Worm (Caenorhabditis elegans) whole organism, L3 larva: ENCODE data around the gene srv-25.
A peak's percentile ranks its signal among the peaks of the same experiment; 100 is the strongest.

ENCODE experiments used
- R02D3.7 ChIP-seq: fragments of 150-350 bp; optimal IDR thresholded peaks from 2 replicates; lab custom pipeline; 2014; ENCODE audit warnings: missing biosample characterization, missing genetic modification characterization
- ZK546.5 ChIP-seq: sonication (generic microtip); optimal IDR thresholded peaks from 2 replicates; lab custom pipeline; 2017; ENCODE audit warnings: missing biosample characterization, missing genetic modification characterization
- aly-2 ChIP-seq: fragments of 150-350 bp; optimal IDR thresholded peaks from 2 replicates; lab custom pipeline; 2014; ENCODE audit warnings: missing biosample characterization, missing genetic modification characterization
- ama-1 ChIP-seq: fragments of 150-350 bp; optimal IDR thresholded peaks from 2 replicates; lab custom pipeline; 2018
- ceh-16 ChIP-seq: sonication (generic microtip); optimal IDR thresholded peaks from 2 replicates; lab custom pipeline; 2017; ENCODE audit warnings: missing biosample characterization, missing genetic modification characterization
- ceh-28 ChIP-seq: fragments of 150-350 bp; optimal IDR thresholded peaks from 2 replicates; lab custom pipeline; 2014; ENCODE audit warnings: missing biosample characterization, missing genetic modification reagents, missing genetic modification characterization
- ceh-82 ChIP-seq: fragments of 150-350 bp; optimal IDR thresholded peaks from 2 replicates; lab custom pipeline; 2014; ENCODE audit warnings: missing biosample characterization, missing genetic modification characterization
- ceh-9 ChIP-seq: sonication (generic microtip); optimal IDR thresholded peaks from 2 replicates; lab custom pipeline; 2018; ENCODE audit warnings: missing biosample characterization, missing genetic modification characterization
- daf-12 ChIP-seq: fragments of 150-350 bp; optimal IDR thresholded peaks from 2 replicates; lab custom pipeline; 2014; ENCODE audit warnings: missing biosample characterization, missing genetic modification reagents, missing genetic modification characterization
- egl-27 ChIP-seq: sonication (generic microtip); optimal IDR thresholded peaks from 4 replicates; lab custom pipeline; 2017; ENCODE audit warnings: missing biosample characterization, missing genetic modification reagents, missing genetic modification characterization
- egl-5 ChIP-seq: fragments of 150-350 bp; optimal IDR thresholded peaks from 2 replicates; lab custom pipeline; 2017; ENCODE audit warnings: missing biosample characterization, missing genetic modification reagents, missing genetic modification characterization, inconsistent platforms
- elt-1 ChIP-seq: fragments of 150-350 bp; optimal IDR thresholded peaks from 2 replicates; lab custom pipeline; 2014; ENCODE audit warnings: missing biosample characterization, missing genetic modification characterization
- elt-2 ChIP-seq: sonication (generic microtip); optimal IDR thresholded peaks from 2 replicates; lab custom pipeline; 2016; ENCODE audit warnings: missing genetic modification reagents, mild to moderate bottlenecking, missing genetic modification characterization, missing compliant biosample characterization
- elt-3 ChIP-seq, 3 experiments: fragments of 150-350 bp in 1 of 3; sonication (generic microtip) in 2 of 3; optimal IDR thresholded peaks; 2 replicates in 2 of 3; 4 replicates in 1 of 3; lab custom pipeline; 2014 to 2017; ENCODE audit warnings: missing biosample characterization in 3 of 3, missing genetic modification characterization in 3 of 3
- eor-1 ChIP-seq, 2 experiments: fragments of 150-350 bp; optimal IDR thresholded peaks; 2 replicates each; lab custom pipeline; 2014 to 2018; ENCODE audit warnings: missing biosample characterization in 2 of 2, missing genetic modification characterization in 2 of 2
- fkh-10 ChIP-seq: sonication (generic microtip); optimal IDR thresholded peaks from 2 replicates; lab custom pipeline; 2017; ENCODE audit warnings: missing biosample characterization, missing genetic modification reagents, missing genetic modification characterization
- fkh-2 ChIP-seq: fragments of 150-350 bp; optimal IDR thresholded peaks from 2 replicates; lab custom pipeline; 2014; ENCODE audit warnings: missing biosample characterization, missing genetic modification reagents, missing genetic modification characterization
- fos-1 ChIP-seq: fragments of 150-350 bp; optimal IDR thresholded peaks from 2 replicates; lab custom pipeline; 2014; ENCODE audit warnings: missing biosample characterization, missing genetic modification characterization
- hmg-11 ChIP-seq: sonication (generic microtip); optimal IDR thresholded peaks from 2 replicates; lab custom pipeline; 2016; ENCODE audit warnings: missing genetic modification characterization, missing compliant biosample characterization
- jun-1 ChIP-seq: fragments of 150-350 bp; optimal IDR thresholded peaks from 2 replicates; lab custom pipeline; 2014; ENCODE audit warnings: missing biosample characterization, missing genetic modification reagents, missing genetic modification characterization
- lin-15B ChIP-seq: fragments of 150-350 bp; optimal IDR thresholded peaks from 2 replicates; lab custom pipeline; 2014; ENCODE audit warnings: missing biosample characterization, missing genetic modification characterization
- lin-39 ChIP-seq: fragments of 150-350 bp; optimal IDR thresholded peaks from 2 replicates; lab custom pipeline; 2018; ENCODE audit warnings: missing biosample characterization, missing genetic modification reagents, missing genetic modification characterization
- lsy-12 ChIP-seq: sonication (generic microtip); optimal IDR thresholded peaks from 2 replicates; lab custom pipeline; 2016; ENCODE audit warnings: mild to moderate bottlenecking, missing genetic modification characterization, missing compliant biosample characterization
- mdl-1 ChIP-seq: fragments of 150-350 bp; optimal IDR thresholded peaks from 2 replicates; lab custom pipeline; 2014; ENCODE audit warnings: missing biosample characterization, missing genetic modification characterization
- mml-1 ChIP-seq: fragments of 150-350 bp; sonication (generic microtip); optimal IDR thresholded peaks from 3 replicates; lab custom pipeline; 2014; ENCODE audit warnings: missing biosample characterization, missing genetic modification characterization
- nfya-1 ChIP-seq: sonication (generic microtip); optimal IDR thresholded peaks from 2 replicates; lab custom pipeline; 2017; ENCODE audit warnings: missing genetic modification characterization, mild to moderate bottlenecking, missing compliant biosample characterization, antibody characterized with exemption, moderate library complexity; ENCODE audit not compliant: insufficient read depth
- nhr-11 ChIP-seq: fragments of 150-350 bp; optimal IDR thresholded peaks from 2 replicates; lab custom pipeline; 2014; ENCODE audit warnings: missing biosample characterization, missing genetic modification characterization
- nhr-12 ChIP-seq: fragments of 150-350 bp; optimal IDR thresholded peaks from 2 replicates; lab custom pipeline; 2014; ENCODE audit warnings: missing biosample characterization, missing genetic modification characterization
- nhr-23 ChIP-seq: fragments of 150-350 bp; optimal IDR thresholded peaks from 2 replicates; lab custom pipeline; 2014; ENCODE audit warnings: missing biosample characterization, missing genetic modification reagents, missing genetic modification characterization
- nhr-237 ChIP-seq: fragments of 150-350 bp; optimal IDR thresholded peaks from 2 replicates; lab custom pipeline; 2014; ENCODE audit warnings: missing biosample characterization, missing genetic modification characterization
- nhr-25 ChIP-seq: sonication (generic microtip); optimal IDR thresholded peaks from 2 replicates; lab custom pipeline; 2017; ENCODE audit warnings: missing biosample characterization, missing genetic modification characterization
- nhr-28 ChIP-seq: fragments of 150-350 bp; optimal IDR thresholded peaks from 2 replicates; lab custom pipeline; 2014; ENCODE audit warnings: missing biosample characterization, missing genetic modification characterization
- nhr-43 ChIP-seq: sonication (generic microtip); optimal IDR thresholded peaks from 2 replicates; lab custom pipeline; 2016; ENCODE audit warnings: mild to moderate bottlenecking, missing genetic modification characterization, missing compliant biosample characterization; ENCODE audit not compliant: poor library complexity, severe bottlenecking
- nhr-76 ChIP-seq: fragments of 150-350 bp; sonication (generic microtip); optimal IDR thresholded peaks from 5 replicates; lab custom pipeline; 2014; ENCODE audit warnings: missing biosample characterization, missing genetic modification characterization
- nhr-77 ChIP-seq: fragments of 150-350 bp; optimal IDR thresholded peaks from 2 replicates; lab custom pipeline; 2014; ENCODE audit warnings: missing biosample characterization, missing genetic modification characterization
- pha-4 ChIP-seq: fragments of 150-350 bp; optimal IDR thresholded peaks from 2 replicates; lab custom pipeline; 2014; ENCODE audit warnings: missing biosample characterization, missing genetic modification reagents, missing genetic modification characterization
- pqm-1 ChIP-seq: fragments of 150-350 bp; optimal IDR thresholded peaks from 2 replicates; lab custom pipeline; 2017; ENCODE audit warnings: missing biosample characterization, missing genetic modification characterization, inconsistent platforms
- sea-2 ChIP-seq: fragments of 150-350 bp; sonication (generic microtip); optimal IDR thresholded peaks from 4 replicates; lab custom pipeline; 2014; ENCODE audit warnings: missing biosample characterization, missing genetic modification reagents, missing genetic modification characterization
- skn-1 ChIP-seq: fragments of 150-350 bp; optimal IDR thresholded peaks from 2 replicates; lab custom pipeline; 2014; ENCODE audit warnings: missing biosample characterization, missing genetic modification characterization
- snpc-4 ChIP-seq: fragments of 150-350 bp; optimal IDR thresholded peaks from 2 replicates; lab custom pipeline; 2014; ENCODE audit warnings: missing biosample characterization, missing genetic modification characterization
- tbx-2 ChIP-seq: sonication (generic microtip); optimal IDR thresholded peaks from 2 replicates; lab custom pipeline; 2016; ENCODE audit warnings: mild to moderate bottlenecking, missing genetic modification characterization, missing compliant biosample characterization
- unc-39 ChIP-seq: sonication (generic microtip); optimal IDR thresholded peaks from 4 replicates; lab custom pipeline; 2017; ENCODE audit warnings: missing biosample characterization, missing genetic modification characterization
- unc-62 ChIP-seq: fragments of 150-350 bp; sonication (generic microtip); optimal IDR thresholded peaks from 4 replicates; lab custom pipeline; 2014; ENCODE audit warnings: missing biosample characterization, missing genetic modification reagents, missing genetic modification characterization
- zag-1 ChIP-seq: fragments of 150-350 bp; optimal IDR thresholded peaks from 2 replicates; lab custom pipeline; 2014; ENCODE audit warnings: missing biosample characterization, missing genetic modification characterization
- ztf-11 ChIP-seq: fragments of 150-350 bp; optimal IDR thresholded peaks from 2 replicates; lab custom pipeline; 2014; ENCODE audit warnings: missing biosample characterization, missing genetic modification characterization
- ztf-4 ChIP-seq: fragments of 150-350 bp; optimal IDR thresholded peaks from 2 replicates; lab custom pipeline; 2014; ENCODE audit warnings: missing biosample characterization, missing genetic modification characterization

srv-25 gene

DNA sequence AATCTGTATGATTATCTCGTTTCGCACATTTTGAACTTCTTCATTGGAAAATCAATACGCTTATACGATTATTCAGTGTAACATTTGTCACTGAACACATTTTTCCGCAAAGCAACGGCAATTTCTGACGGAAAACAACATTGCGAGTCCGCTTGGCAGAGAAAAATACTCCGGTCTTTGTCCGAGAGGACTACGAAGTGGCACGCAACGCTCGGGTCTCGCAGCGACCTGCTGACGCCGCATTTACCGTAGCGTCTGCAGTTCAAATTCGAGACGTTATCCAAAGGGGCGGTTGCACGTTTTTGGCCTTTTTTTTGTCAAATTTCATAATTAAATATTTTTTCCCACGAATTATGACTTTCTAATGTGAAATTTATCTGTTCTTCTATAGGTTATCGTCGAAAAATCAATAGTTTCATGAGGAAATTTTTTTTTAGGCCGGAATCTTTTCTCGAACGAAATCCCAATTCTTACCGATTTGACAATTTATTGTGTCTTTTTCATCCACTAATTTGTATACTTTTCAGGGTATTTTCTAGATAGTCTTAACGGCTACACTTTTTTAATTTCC is 20.2 kb upstream of the srv-25 start, which contains the start of gene sqd-1:
sqd-1 (plus strand) TSS at position 521 of the 571 bp plus-strand sequence.
- peak; percentile 96 for TF ChIP-seq R02D3.7
- peak; percentile 86 for TF ChIP-seq snpc-4 (tag; lab: Kevin White, UChicago)
- peak; percentile 15 for TF ChIP-seq mdl-1 (tag; lab: Kevin White, UChicago)
- peak; percentile 73 for TF ChIP-seq skn-1
- no peak for TF ChIP-seq sea-2
- TF ChIP-seq jun-1 = peak; percentile 92
- TF ChIP-seq nhr-11 (tag; lab: Kevin White, UChicago) = peak; percentile 78
- TF ChIP-seq pha-4 = peak; percentile 98
- TF ChIP-seq ceh-28 = peak; percentile 84
- TF ChIP-seq fkh-2 = no peak
- peak; percentile 76 for TF ChIP-seq ztf-4 (tag; lab: Kevin White, UChicago)
- TF ChIP-seq hmg-11 (tag; lab: Kevin White, UChicago) = peak; percentile 92
- peak; percentile 78 for TF ChIP-seq egl-27 (tag; lab: Kevin White, UChicago)
- TF ChIP-seq nhr-23 (tag; lab: Kevin White, UChicago) = peak; percentile 98
- TF ChIP-seq mml-1 (tag; lab: Kevin White, UChicago) = no peak
- no peak for TF ChIP-seq ztf-11 (tag; lab: Kevin White, UChicago)
- TF ChIP-seq ceh-16 (tag; lab: Kevin White, UChicago) = no peak
- TF ChIP-seq nfya-1 (tag; lab: Kevin White, UChicago) = peak; percentile 98
- peak; percentile 37 for TF ChIP-seq nhr-77
- no peak for TF ChIP-seq unc-39 (tag; lab: Kevin White, UChicago)
- TF ChIP-seq nhr-237 = no peak
- peak; percentile 96 for TF ChIP-seq egl-5 (tag; lab: Kevin White, UChicago)
- TF ChIP-seq lin-39 = peak; percentile 99
- TF ChIP-seq zag-1 (tag; lab: Kevin White, UChicago) = peak; percentile 57
- peak; percentile 1 for TF ChIP-seq nhr-76 (tag; lab: Kevin White, UChicago)
- peak; percentile 90 for TF ChIP-seq tbx-2 (tag; lab: Kevin White, UChicago)
- peak in 1 of 3 experiments; percentile 89 for TF ChIP-seq elt-3 (tag; optimal IDR thresholded peaks at IDR 0.05; lab: Kevin White, UChicago)
- TF ChIP-seq ZK546.5 = peak; percentile 100
- TF ChIP-seq nhr-25 (tag; lab: Kevin White, UChicago) = peak; percentile 98
- TF ChIP-seq lin-15B (tag; lab: Kevin White, UChicago) = peak; percentile 97
- peak; percentile 83 for TF ChIP-seq pqm-1 (tag; lab: Kevin White, UChicago)
- TF ChIP-seq ceh-82 = peak; percentile 83
- no peak for TF ChIP-seq ceh-9
- TF ChIP-seq eor-1 (tag; optimal IDR thresholded peaks at IDR 0.05; lab: Kevin White, UChicago) = no peak
- TF ChIP-seq daf-12 (tag; lab: Kevin White, UChicago) = no peak
- peak; percentile 55 for TF ChIP-seq elt-1 (tag; lab: Kevin White, UChicago)
- peak; percentile 59 for TF ChIP-seq unc-62 (GFP tag; lab: Kevin White, UChicago)
- no peak for TF ChIP-seq fos-1 (tag; lab: Kevin White, UChicago)
- peak; percentile 79 for TF ChIP-seq elt-2
- TF ChIP-seq nhr-43 = peak; percentile 96
- TF ChIP-seq nhr-12 (tag; lab: Kevin White, UChicago) = no peak
- peak; percentile 98 for TF ChIP-seq lsy-12
- TF ChIP-seq nhr-28 (tag; lab: Kevin White, UChicago) = no peak
- peak; percentile 39 for TF ChIP-seq ama-1 (lab: Kevin White, UChicago)
- peak; percentile 79 for TF ChIP-seq fkh-10 (GFP tag; lab: Kevin White, UChicago)
- TF ChIP-seq, all 47 proteins: peak for 32

DNA sequence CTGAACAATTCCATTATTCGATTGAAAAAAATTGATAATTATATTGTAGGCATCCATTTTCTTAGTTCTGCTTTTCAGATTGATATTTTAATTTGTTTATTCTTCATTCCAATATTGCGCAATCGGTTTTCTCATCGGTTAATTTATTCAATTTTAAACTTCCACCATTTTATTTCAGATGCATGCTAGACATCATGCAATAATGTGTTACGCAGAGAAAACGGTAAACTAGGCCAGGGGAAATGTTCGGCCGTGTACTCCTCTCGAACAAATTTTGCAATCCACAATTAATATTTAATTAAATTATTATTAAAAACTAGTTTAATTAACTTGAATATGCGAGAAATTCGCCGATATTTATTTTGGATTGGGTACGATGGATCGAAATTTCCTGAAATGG is 18.1 kb upstream of the srv-25 start, which contains the start of gene Y73B6BL.29:
Y73B6BL.29 (plus strand) TSS at position 263 of the 400 bp plus-strand sequence.
- TF ChIP-seq nhr-11 (tag; lab: Kevin White, UChicago) (no peak), egl-5 (tag; lab: Kevin White, UChicago) (peak; percentile 21), nhr-23 (tag; lab: Kevin White, UChicago) (peak; percentile 95), nhr-28 (tag; lab: Kevin White, UChicago) (no peak), hmg-11 (tag; lab: Kevin White, UChicago) (peak; percentile 51), nfya-1 (tag; lab: Kevin White, UChicago) (peak; percentile 89), ZK546.5 (peak; percentile 63), lin-15B (tag; lab: Kevin White, UChicago) (peak; percentile 87), nhr-25 (tag; lab: Kevin White, UChicago) (peak; percentile 72), pqm-1 (tag; lab: Kevin White, UChicago) (peak; percentile 15), lsy-12 (peak; percentile 84), fkh-10 (GFP tag; lab: Kevin White, UChicago) (peak; percentile 87), R02D3.7 (peak; percentile 88), ceh-82 (peak; percentile 32), eor-1 (tag; optimal IDR thresholded peaks at IDR 0.05; lab: Kevin White, UChicago) (peak in 1 of 2 experiments; percentile 55), aly-2 (no peak), snpc-4 (tag; lab: Kevin White, UChicago) (peak; percentile 90), mml-1 (tag; lab: Kevin White, UChicago) (no peak), pha-4 (peak; percentile 93), nhr-43 (peak; percentile 95), mdl-1 (tag; lab: Kevin White, UChicago) (peak; percentile 12), ztf-4 (tag; lab: Kevin White, UChicago) (no peak), lin-39 (no peak), jun-1 (peak; percentile 66), elt-2 (peak; percentile 56), ceh-28 (peak; percentile 67), tbx-2 (tag; lab: Kevin White, UChicago) (peak; percentile 81), skn-1 (peak; percentile 85)
